Fruit fly (Drosophila melanogaster): ENCODE results near the gene CG9970.

DNA sequence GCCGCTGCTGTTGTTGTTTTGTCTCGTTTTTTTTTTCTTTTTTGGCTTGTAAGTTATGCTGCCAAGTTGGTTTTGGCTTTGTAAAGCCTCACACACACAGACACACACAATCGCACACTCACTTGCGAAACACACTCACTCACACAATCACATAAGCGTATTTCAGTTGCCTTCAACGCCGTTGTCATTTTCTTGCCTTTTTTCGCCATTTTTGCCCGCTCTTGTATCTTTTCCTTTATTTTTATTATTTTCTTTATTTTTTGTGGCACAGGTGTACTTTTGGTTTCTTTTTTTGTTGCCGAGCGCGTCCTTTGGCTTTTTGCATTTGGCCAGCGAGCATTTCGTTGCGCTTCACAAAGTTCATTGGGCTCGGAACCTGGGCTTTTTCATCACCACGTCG lies 43.4 kb downstream of the CG9970 start:
- TF ChIP-seq Blimp-1 (GFP tag; optimal IDR thresholded peaks at IDR 0.05) (peak; percentile 39), CG32006 (GFP tag; optimal IDR thresholded peaks at IDR 0.05) (no peak), fd59A (GFP tag; optimal IDR thresholded peaks at IDR 0.05) (no peak), OdsH (GFP tag; optimal IDR thresholded peaks at IDR 0.05) (no peak), Smox (GFP tag; optimal IDR thresholded peaks at IDR 0.05) (no peak), Hr39 (GFP tag; optimal IDR thresholded peaks at IDR 0.05) (no peak)
